Worm (Caenorhabditis elegans) whole organism, early embryonic: ENCODE data around the gene C28A5.1.

Experiments
- B0310.2 ChIP-seq: sonication (generic microtip); optimal IDR thresholded peaks from 2 replicates; lab custom pipeline; 2016; ENCODE audit warnings: mild to moderate bottlenecking, missing genetic modification characterization, missing compliant biosample characterization
- F13C5.2 ChIP-seq: sonication (generic microtip); optimal IDR thresholded peaks from 2 replicates; lab custom pipeline; 2017; ENCODE audit warnings: mild to moderate bottlenecking, missing genetic modification characterization, inconsistent platforms, missing compliant biosample characterization
- aly-1 ChIP-seq: sonication (generic microtip); optimal IDR thresholded peaks from 2 replicates; lab custom pipeline; 2016; ENCODE audit warnings: missing genetic modification characterization, missing compliant biosample characterization
- ama-1 ChIP-seq: fragments of 150-350 bp; optimal IDR thresholded peaks from 2 replicates; lab custom pipeline; 2014
- ceh-13 ChIP-seq: fragments of 200-800 bp; sonication (Bioruptor generic); optimal IDR thresholded peaks from 2 replicates; lab custom pipeline; 2018; ENCODE audit warnings: mild to moderate bottlenecking, missing genetic modification characterization, missing compliant biosample characterization
- ceh-36 ChIP-seq: sonication (generic microtip); optimal IDR thresholded peaks from 2 replicates; lab custom pipeline; 2016; ENCODE audit warnings: missing genetic modification characterization, inconsistent platforms, missing compliant biosample characterization
- ets-7 ChIP-seq: sonication (generic microtip); optimal IDR thresholded peaks from 2 replicates; lab custom pipeline; 2016; ENCODE audit warnings: missing genotype, missing genetic modification characterization, missing compliant biosample characterization
- flt-1 ChIP-seq: fragments of 200-800 bp; sonication (Bioruptor generic); IDR thresholded peaks from 2 replicates; pipeline ENCODE4 v1.3.6; 2022; ENCODE audit warnings: missing genetic modification characterization, missing compliant biosample characterization
- hmbx-1 ChIP-seq: sonication (generic microtip); optimal IDR thresholded peaks from 2 replicates; lab custom pipeline; 2016; ENCODE audit warnings: mild to moderate bottlenecking, missing genetic modification characterization, missing compliant biosample characterization
- hmg-4 ChIP-seq: fragments of 200-800 bp; sonication (Bioruptor generic); optimal IDR thresholded peaks from 2 replicates; lab custom pipeline; 2018; ENCODE audit warnings: mild to moderate bottlenecking, missing genetic modification characterization, missing compliant biosample characterization
- hnd-1 ChIP-seq: sonication (generic microtip); optimal IDR thresholded peaks from 2 replicates; lab custom pipeline; 2016; ENCODE audit warnings: missing genetic modification characterization, missing compliant biosample characterization
- pes-1 ChIP-seq: fragments of 200-800 bp; sonication (Bioruptor generic); IDR thresholded peaks from 2 replicates; pipeline ENCODE4 v1.3.6; 2022; ENCODE audit warnings: missing genetic modification reagents, missing genetic modification characterization, missing compliant biosample characterization
- scrt-1 ChIP-seq: fragments of 200-800 bp; sonication (Bioruptor generic); IDR thresholded peaks from 2 replicates; pipeline ENCODE4 v1.3.6; 2022; ENCODE audit warnings: missing genetic modification characterization, missing compliant biosample characterization
- sea-1 ChIP-seq: fragments of 200-800 bp; sonication (Bioruptor generic); conservative IDR thresholded peaks from 2 replicates; pipeline ENCODE4 v1.3.6; 2022; ENCODE audit warnings: missing genetic modification characterization, missing compliant biosample characterization
- tbx-11 ChIP-seq: fragments of 200-800 bp; sonication (Bioruptor generic); IDR thresholded peaks from 2 replicates; pipeline ENCODE4 v1.3.6; 2022; ENCODE audit warnings: missing genetic modification characterization, missing compliant biosample characterization
- tbx-37 ChIP-seq: fragments of 200-800 bp; sonication (Bioruptor generic); conservative IDR thresholded peaks from 2 replicates; pipeline ENCODE4 v1.3.6; 2022; ENCODE audit warnings: missing genetic modification reagents, missing genetic modification characterization, missing compliant biosample characterization
- tra-4 ChIP-seq: sonication (generic microtip); optimal IDR thresholded peaks from 2 replicates; lab custom pipeline; 2017; ENCODE audit warnings: missing genetic modification characterization, missing compliant biosample characterization

C28A5.1 gene

ce11 chrIII:4460242-4460641 is 26.1 kb upstream of the C28A5.1 start:
- TF ChIP-seq pes-1 (GFP tag; lab: Robert Waterston, UW) = no peak
- TF ChIP-seq hmg-4 = no peak
- no peak for TF ChIP-seq flt-1 (GFP tag; lab: Robert Waterston, UW)
- no peak for TF ChIP-seq hmbx-1 (tag; lab: Kevin White, UChicago)
- TF ChIP-seq hnd-1 (tag; lab: Kevin White, UChicago) = no peak
- TF ChIP-seq tbx-37 (GFP tag; lab: Robert Waterston, UW) = no peak
- TF ChIP-seq tra-4 = no peak
- no peak for TF ChIP-seq ets-7
- no peak for TF ChIP-seq scrt-1 (GFP tag; lab: Robert Waterston, UW)
- no peak for TF ChIP-seq tbx-11
- no peak for TF ChIP-seq ceh-13 (GFP tag; lab: Kevin White, UChicago)
- no peak for TF ChIP-seq B0310.2
- TF ChIP-seq ama-1 (lab: Kevin White, UChicago) = no peak
- TF ChIP-seq aly-1 (tag; lab: Kevin White, UChicago) = no peak
- no peak for TF ChIP-seq ceh-36

- TF ChIP-seq ets-7 (no peak), F13C5.2 (tag; lab: Kevin White, UChicago) (no peak), hmg-4 (no peak), tbx-37 (GFP tag; lab: Robert Waterston, UW) (no peak), hnd-1 (tag; lab: Kevin White, UChicago) (no peak), aly-1 (tag; lab: Kevin White, UChicago) (no peak), tra-4 (no peak), B0310.2 (no peak), pes-1 (GFP tag; lab: Robert Waterston, UW) (no peak), ceh-36 (no peak), scrt-1 (GFP tag; lab: Robert Waterston, UW) (no peak), ceh-13 (GFP tag; lab: Kevin White, UChicago) (no peak)
These were observed 22.4 kb upstream of the C28A5.1 start for ce11 chrIII:4456579-4456978.

DNA sequence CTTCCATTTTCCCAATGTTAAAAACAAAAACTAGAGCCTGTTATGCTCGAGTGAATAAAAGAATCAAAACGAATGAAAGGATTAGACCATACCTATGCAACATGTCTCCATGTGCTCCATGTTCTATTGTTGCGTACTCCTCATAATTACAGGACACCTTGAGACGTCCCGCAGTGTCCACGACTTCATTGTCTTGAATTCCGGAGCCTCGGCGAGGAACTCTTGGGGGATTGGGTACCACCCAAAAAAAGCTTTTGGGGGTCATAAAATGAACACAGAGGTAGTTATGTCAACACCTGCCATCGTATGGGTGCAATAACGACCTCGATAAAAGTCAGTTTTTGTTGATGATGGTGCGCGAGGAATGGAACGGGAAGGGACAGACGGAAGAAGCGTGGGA is 20.8 kb upstream of the C28A5.1 start:
- no peak for TF ChIP-seq B0310.2
- TF ChIP-seq aly-1 (tag; lab: Kevin White, UChicago) = peak; percentile 14

DNA sequence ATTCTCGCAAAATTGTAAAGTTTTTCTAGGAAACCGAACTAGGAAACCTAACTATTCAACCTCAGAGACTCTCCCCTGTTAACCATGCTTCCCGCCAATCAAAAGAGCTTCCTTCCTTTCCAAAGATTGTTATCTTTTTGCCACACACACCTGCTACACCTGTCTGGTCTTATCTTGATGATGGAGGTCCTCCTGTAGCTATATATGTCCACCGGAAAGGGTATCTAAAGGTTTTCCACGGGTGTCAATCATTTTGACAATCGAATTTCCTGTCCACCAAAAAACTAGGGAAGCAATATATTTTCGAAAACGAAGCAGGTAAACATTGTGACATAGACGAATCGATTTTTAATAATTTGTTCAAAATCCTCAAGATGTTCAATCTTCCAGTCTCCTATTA is 19.6 kb upstream of the C28A5.1 start:
- no peak for TF ChIP-seq scrt-1 (GFP tag; lab: Robert Waterston, UW)
- peak; percentile 30 for TF ChIP-seq ets-7

ce11 chrIII:4453301-4453700 is 19.2 kb upstream of the C28A5.1 start:
- TF ChIP-seq F13C5.2 (tag; lab: Kevin White, UChicago) = no peak

- TF ChIP-seq B0310.2 (no peak), hmg-4 (no peak), ets-7 (no peak), tbx-11 (no peak), aly-1 (tag; lab: Kevin White, UChicago) (no peak)
These were observed 18.6 kb upstream of the C28A5.1 start for ce11 chrIII:4452749-4453148.

ce11 chrIII:4450773-4451423 is 16.8 kb upstream of the C28A5.1 start:
- TF ChIP-seq aly-1 (tag; lab: Kevin White, UChicago) (no peak), F13C5.2 (tag; lab: Kevin White, UChicago) (peak; percentile 15), hmg-4 (peak; percentile 27), sea-1 (GFP tag; lab: Robert Waterston, UW) (no peak)

ce11 chrIII:4449893-4450579 is 15.9 kb upstream of the C28A5.1 start, which contains the start of gene ceh-43:
Gene ceh-43 (minus strand): TSS chrIII:4449943.
- no peak for TF ChIP-seq hmg-4
- TF ChIP-seq ets-7 = no peak
- no peak for TF ChIP-seq hnd-1 (tag; lab: Kevin White, UChicago)
- TF ChIP-seq sea-1 (GFP tag; lab: Robert Waterston, UW) = no peak
- TF ChIP-seq tbx-11 = no peak
- no peak for TF ChIP-seq B0310.2
- no peak for TF ChIP-seq flt-1 (GFP tag; lab: Robert Waterston, UW)
- no peak for TF ChIP-seq tbx-37 (GFP tag; lab: Robert Waterston, UW)
- no peak for TF ChIP-seq scrt-1 (GFP tag; lab: Robert Waterston, UW)
- no peak for TF ChIP-seq ceh-13 (GFP tag; lab: Kevin White, UChicago)
- TF ChIP-seq ceh-36 = no peak
- no peak for TF ChIP-seq hmbx-1 (tag; lab: Kevin White, UChicago)

- no peak for TF ChIP-seq aly-1 (tag; lab: Kevin White, UChicago)
- TF ChIP-seq ama-1 (lab: Kevin White, UChicago) = no peak
- no peak for TF ChIP-seq ceh-36
- no peak for TF ChIP-seq F13C5.2 (tag; lab: Kevin White, UChicago)
- TF ChIP-seq tra-4 = no peak
- TF ChIP-seq hmg-4 = no peak
- TF ChIP-seq tbx-37 (GFP tag; lab: Robert Waterston, UW) = no peak
- TF ChIP-seq scrt-1 (GFP tag; lab: Robert Waterston, UW) = no peak
- no peak for TF ChIP-seq hmbx-1 (tag; lab: Kevin White, UChicago)
- TF ChIP-seq sea-1 (GFP tag; lab: Robert Waterston, UW) = no peak
- no peak for TF ChIP-seq ets-7
- TF ChIP-seq tbx-11 = no peak
- no peak for TF ChIP-seq flt-1 (GFP tag; lab: Robert Waterston, UW)
- no peak for TF ChIP-seq ceh-13 (GFP tag; lab: Kevin White, UChicago)
These were observed 15.2 kb upstream of the C28A5.1 start for ce11 chrIII:4449357-4449756.
